Worm (Caenorhabditis elegans): ENCODE data around the gene C25F9.8.

C25F9.8 gene

ce11 chrV:19431036-19431435 lies 36.2 kb downstream of the C25F9.8 start, which contains the start of gene srw-85:
TSS of gene srw-85 (minus strand) at chrV:19431136.
- no peak for TF ChIP-seq ref-1 (GFP tag; conservative IDR thresholded peaks at IDR 0.05)
- TF ChIP-seq T22C8.4 (GFP tag; IDR thresholded peaks at IDR 0.05), result no peak
- no peak for TF ChIP-seq flt-1 (GFP tag; IDR thresholded peaks at IDR 0.05)
- no peak for TF ChIP-seq med-1 (GFP tag; optimal IDR thresholded peaks at IDR 0.05; ENCODE audit: insufficient read depth)
- TF ChIP-seq klf-2 (GFP tag; conservative IDR thresholded peaks at IDR 0.05), result no peak
- no peak for TF ChIP-seq ztf-23 (GFP tag; IDR thresholded peaks at IDR 0.05)
- no peak for TF ChIP-seq tab-1 (GFP tag; IDR thresholded peaks at IDR 0.05)
- TF ChIP-seq cog-1 (tag; optimal IDR thresholded peaks at IDR 0.05), result no peak
- TF ChIP-seq ztf-29 (GFP tag; IDR thresholded peaks at IDR 0.05), result no peak

- no peak for TF ChIP-seq T22C8.4 (GFP tag; IDR thresholded peaks at IDR 0.05)
- no peak for TF ChIP-seq ztf-23 (GFP tag; IDR thresholded peaks at IDR 0.05)
- no peak for TF ChIP-seq klf-2 (GFP tag; conservative IDR thresholded peaks at IDR 0.05)
- no peak for TF ChIP-seq flt-1 (GFP tag; IDR thresholded peaks at IDR 0.05)
- no peak for TF ChIP-seq ztf-29 (GFP tag; IDR thresholded peaks at IDR 0.05)
- TF ChIP-seq ref-1 (GFP tag; conservative IDR thresholded peaks at IDR 0.05), result no peak
- no peak for TF ChIP-seq tab-1 (GFP tag; IDR thresholded peaks at IDR 0.05)
- TF ChIP-seq med-1 (GFP tag; optimal IDR thresholded peaks at IDR 0.05; ENCODE audit: insufficient read depth), result no peak
- no peak for TF ChIP-seq cog-1 (tag; optimal IDR thresholded peaks at IDR 0.05)
Observed at ce11 chrV:19432030-19432429, 37.2 kb downstream of the C25F9.8 start.

ce11 chrV:19432972-19433371 lies 38.1 kb downstream of the C25F9.8 start, which contains the start of gene C25F9.11:
TSS of gene C25F9.11 (minus strand) at chrV:19433072.
- TF ChIP-seq cog-1 (tag; optimal IDR thresholded peaks at IDR 0.05), result no peak

- TF ChIP-seq tab-1 (GFP tag; IDR thresholded peaks at IDR 0.05), result no peak
- TF ChIP-seq cog-1 (tag; optimal IDR thresholded peaks at IDR 0.05), result no peak
- TF ChIP-seq ztf-23 (GFP tag; IDR thresholded peaks at IDR 0.05), result no peak
- no peak for TF ChIP-seq ref-1 (GFP tag; conservative IDR thresholded peaks at IDR 0.05)
- TF ChIP-seq ztf-29 (GFP tag; IDR thresholded peaks at IDR 0.05), result no peak
- TF ChIP-seq klf-2 (GFP tag; conservative IDR thresholded peaks at IDR 0.05), result no peak
- TF ChIP-seq flt-1 (GFP tag; IDR thresholded peaks at IDR 0.05), result no peak
- TF ChIP-seq T22C8.4 (GFP tag; IDR thresholded peaks at IDR 0.05), result no peak
- no peak for TF ChIP-seq med-1 (GFP tag; optimal IDR thresholded peaks at IDR 0.05; ENCODE audit: insufficient read depth)
Observed at ce11 chrV:19433806-19434437, 39.1 kb downstream of the C25F9.8 start, which contains the start of gene C25F9.16. TSS of gene C25F9.16 (plus strand) at chrV:19434387.

- TF ChIP-seq ztf-23 (GFP tag; IDR thresholded peaks at IDR 0.05), result no peak
- no peak for TF ChIP-seq tab-1 (GFP tag; IDR thresholded peaks at IDR 0.05)
- TF ChIP-seq klf-2 (GFP tag; conservative IDR thresholded peaks at IDR 0.05), result no peak
- no peak for TF ChIP-seq cog-1 (tag; optimal IDR thresholded peaks at IDR 0.05)
- TF ChIP-seq T22C8.4 (GFP tag; IDR thresholded peaks at IDR 0.05), result no peak
- no peak for TF ChIP-seq ref-1 (GFP tag; conservative IDR thresholded peaks at IDR 0.05)
- no peak for TF ChIP-seq flt-1 (GFP tag; IDR thresholded peaks at IDR 0.05)
- TF ChIP-seq med-1 (GFP tag; optimal IDR thresholded peaks at IDR 0.05; ENCODE audit: insufficient read depth), result no peak
- no peak for TF ChIP-seq ztf-29 (GFP tag; IDR thresholded peaks at IDR 0.05)
Observed at ce11 chrV:19436307-19436706, 41.5 kb downstream of the C25F9.8 start, which contains the start of gene C25F9.14. TSS of gene C25F9.14 (plus strand) at chrV:19436484.

ce11 chrV:19443599-19443998 lies 48.7 kb downstream of the C25F9.8 start:
- TF ChIP-seq cog-1 (tag; optimal IDR thresholded peaks at IDR 0.05), result no peak
- no peak for TF ChIP-seq T22C8.4 (GFP tag; IDR thresholded peaks at IDR 0.05)
- no peak for TF ChIP-seq ztf-23 (GFP tag; IDR thresholded peaks at IDR 0.05)
- TF ChIP-seq med-1 (GFP tag; optimal IDR thresholded peaks at IDR 0.05; ENCODE audit: insufficient read depth), result no peak
- no peak for TF ChIP-seq ztf-29 (GFP tag; IDR thresholded peaks at IDR 0.05)
- TF ChIP-seq ref-1 (GFP tag; conservative IDR thresholded peaks at IDR 0.05), result no peak
- TF ChIP-seq flt-1 (GFP tag; IDR thresholded peaks at IDR 0.05), result no peak
- TF ChIP-seq tab-1 (GFP tag; IDR thresholded peaks at IDR 0.05), result no peak
- TF ChIP-seq klf-2 (GFP tag; conservative IDR thresholded peaks at IDR 0.05), result no peak

ce11 chrV:19445442-19445841 lies 50.6 kb downstream of the C25F9.8 start, which contains the start of gene M04C3.1:
TSS of gene M04C3.1 (minus strand) at chrV:19445605.
- TF ChIP-seq tab-1 (GFP tag; IDR thresholded peaks at IDR 0.05) (no peak), flt-1 (GFP tag; IDR thresholded peaks at IDR 0.05) (no peak), klf-2 (GFP tag; conservative IDR thresholded peaks at IDR 0.05) (no peak), T22C8.4 (GFP tag; IDR thresholded peaks at IDR 0.05) (no peak), ref-1 (GFP tag; conservative IDR thresholded peaks at IDR 0.05) (no peak), med-1 (GFP tag; optimal IDR thresholded peaks at IDR 0.05; ENCODE audit: insufficient read depth) (no peak), ztf-23 (GFP tag; IDR thresholded peaks at IDR 0.05) (no peak), ztf-29 (GFP tag; IDR thresholded peaks at IDR 0.05) (no peak), cog-1 (tag; optimal IDR thresholded peaks at IDR 0.05) (no peak)

Data from whole organism, midembryonic.